Worm (Caenorhabditis elegans) whole organism, L1 larva: ENCODE data around the gene dgat-2.

Experiments used
- C16A3.4 ChIP-seq: fragments of 150-350 bp; optimal IDR thresholded peaks from 2 replicates; lab custom pipeline; 2014; ENCODE audit warnings: missing biosample characterization, missing genetic modification characterization
- C34B4.2 ChIP-seq: sonication (generic microtip); optimal IDR thresholded peaks from 2 replicates; lab custom pipeline; 2017; ENCODE audit warnings: mild to moderate bottlenecking, missing genetic modification characterization, missing compliant biosample characterization
- aly-2 ChIP-seq: fragments of 150-350 bp; optimal IDR thresholded peaks from 2 replicates; lab custom pipeline; 2014; ENCODE audit warnings: missing biosample characterization, missing genetic modification characterization
- blmp-1 ChIP-seq: fragments of 150-350 bp; optimal IDR thresholded peaks from 2 replicates; lab custom pipeline; 2014; ENCODE audit warnings: missing biosample characterization, missing genetic modification characterization
- ceh-8 ChIP-seq: fragments of 200-800 bp; sonication (Bioruptor generic); optimal IDR thresholded peaks from 2 replicates; lab custom pipeline; 2018; ENCODE audit warnings: mild to moderate bottlenecking, missing genetic modification characterization, moderate library complexity, missing compliant biosample characterization
- ceh-82 ChIP-seq, 3 experiments: fragments of 150-350 bp in 1 of 3; sonication (generic microtip) in 2 of 3; optimal IDR thresholded peaks; 2 replicates each; lab custom pipeline; 2014 to 2017; ENCODE audit warnings: missing biosample characterization in 3 of 3, missing genetic modification characterization in 3 of 3
- ces-1 ChIP-seq: fragments of 150-350 bp; optimal IDR thresholded peaks from 2 replicates; lab custom pipeline; 2014; ENCODE audit warnings: missing biosample characterization, missing genetic modification reagents, missing genetic modification characterization
- dpl-1 ChIP-seq, 3 experiments: fragments of 150-350 bp in 2 of 3; sonication (generic microtip) in 1 of 3; optimal IDR thresholded peaks; 2 replicates each; lab custom pipeline; 2014 to 2017; ENCODE audit warnings: missing biosample characterization in 3 of 3, missing genetic modification characterization in 3 of 3, missing genetic modification reagents in 3 of 3
- efl-1 ChIP-seq, 4 experiments: fragments of 150-350 bp; optimal IDR thresholded peaks in 3 of 4; peaks in 1 of 4; 1 replicate in 1 of 4; 2 replicates in 3 of 4; lab custom pipeline; 2014; ENCODE audit warnings: missing biosample characterization in 2 of 4, missing genetic modification characterization in 2 of 4, missing genetic modification reagents in 2 of 4
- egl-13 ChIP-seq: sonication (generic microtip); optimal IDR thresholded peaks from 2 replicates; lab custom pipeline; 2016; ENCODE audit warnings: missing genotype, missing genetic modification reagents, missing genetic modification characterization, missing compliant biosample characterization
- fkh-10 ChIP-seq: sonication (generic microtip); optimal IDR thresholded peaks from 2 replicates; lab custom pipeline; 2017; ENCODE audit warnings: missing biosample characterization, missing genetic modification reagents, missing genetic modification characterization
- grh-1 ChIP-seq: fragments of 200-800 bp; sonication (Bioruptor generic); IDR thresholded peaks from 2 replicates; pipeline ENCODE4 v1.3.6; 2022; ENCODE audit warnings: missing genetic modification reagents, missing genetic modification characterization, missing compliant biosample characterization
- hlh-4 ChIP-seq: sonication (generic microtip); optimal IDR thresholded peaks from 2 replicates; lab custom pipeline; 2016; ENCODE audit warnings: mild to moderate bottlenecking, missing genetic modification characterization, missing compliant biosample characterization
- hpl-2 ChIP-seq: fragments of 150-350 bp; optimal IDR thresholded peaks from 2 replicates; lab custom pipeline; 2014; ENCODE audit warnings: missing biosample characterization, missing genetic modification reagents, missing genetic modification characterization
- irx-1 ChIP-seq: sonication (generic microtip); optimal IDR thresholded peaks from 2 replicates; lab custom pipeline; 2016; ENCODE audit warnings: missing genetic modification characterization, missing compliant biosample characterization
- jun-1 ChIP-seq: fragments of 150-350 bp; optimal IDR thresholded peaks from 2 replicates; lab custom pipeline; 2014; ENCODE audit warnings: missing biosample characterization, missing genetic modification reagents, missing genetic modification characterization
- lin-15B ChIP-seq: fragments of 150-350 bp; sonication (generic microtip); optimal IDR thresholded peaks from 3 replicates; lab custom pipeline; 2014; ENCODE audit warnings: missing biosample characterization, missing genetic modification characterization
- lir-3 ChIP-seq: sonication (generic microtip); optimal IDR thresholded peaks from 2 replicates; lab custom pipeline; 2016; ENCODE audit warnings: mild to moderate bottlenecking, missing genetic modification characterization, moderate library complexity, missing compliant biosample characterization; ENCODE audit not compliant: poor library complexity
- mab-9 ChIP-seq: fragments of 200-800 bp; sonication (Bioruptor generic); IDR thresholded peaks from 2 replicates; pipeline ENCODE4 v1.3.6; 2022; ENCODE audit warnings: missing genetic modification reagents, missing genetic modification characterization, missing compliant biosample characterization
- mdl-1 ChIP-seq, 2 experiments: fragments of 150-350 bp; optimal IDR thresholded peaks; 2 replicates each; lab custom pipeline; 2014 to 2017; ENCODE audit warnings: missing biosample characterization in 2 of 2, missing genetic modification characterization in 2 of 2, inconsistent platforms in 1 of 2
- mef-2 ChIP-seq: fragments of 150-350 bp; optimal IDR thresholded peaks from 2 replicates; lab custom pipeline; 2014; ENCODE audit warnings: missing biosample characterization, missing genetic modification characterization
- mep-1 ChIP-seq: fragments of 150-350 bp; optimal IDR thresholded peaks from 2 replicates; lab custom pipeline; 2014; ENCODE audit warnings: missing biosample characterization, missing genetic modification characterization
- nhr-12 ChIP-seq: sonication (generic microtip); optimal IDR thresholded peaks from 2 replicates; lab custom pipeline; 2017; ENCODE audit warnings: missing biosample characterization, missing genetic modification characterization
- nhr-20 ChIP-seq: sonication (generic microtip); optimal IDR thresholded peaks from 2 replicates; lab custom pipeline; 2016; ENCODE audit warnings: mild to moderate bottlenecking, missing genetic modification characterization, missing compliant biosample characterization
- nhr-237 ChIP-seq: fragments of 150-350 bp; optimal IDR thresholded peaks from 2 replicates; lab custom pipeline; 2014; ENCODE audit warnings: missing biosample characterization, missing genetic modification characterization
- nhr-28 ChIP-seq: fragments of 150-350 bp; optimal IDR thresholded peaks from 2 replicates; lab custom pipeline; 2014; ENCODE audit warnings: missing biosample characterization, missing genetic modification characterization
- nhr-47 ChIP-seq: sonication (generic microtip); optimal IDR thresholded peaks from 2 replicates; lab custom pipeline; 2016; ENCODE audit warnings: mild to moderate bottlenecking, missing genetic modification characterization, moderate library complexity, missing compliant biosample characterization
- nhr-71 ChIP-seq: sonication (generic microtip); optimal IDR thresholded peaks from 2 replicates; lab custom pipeline; 2016; ENCODE audit warnings: mild to moderate bottlenecking, missing genetic modification characterization, moderate library complexity, missing compliant biosample characterization
- nhr-84 ChIP-seq: sonication (generic microtip); optimal IDR thresholded peaks from 2 replicates; lab custom pipeline; 2017; ENCODE audit warnings: missing biosample characterization, missing genetic modification characterization
- nhr-90 ChIP-seq: sonication (generic microtip); optimal IDR thresholded peaks from 2 replicates; lab custom pipeline; 2016; ENCODE audit warnings: mild to moderate bottlenecking, missing genetic modification characterization, missing compliant biosample characterization; ENCODE audit not compliant: poor library complexity
- pax-3 ChIP-seq: fragments of 200-800 bp; sonication (Bioruptor generic); optimal IDR thresholded peaks from 2 replicates; lab custom pipeline; 2018; ENCODE audit warnings: mild to moderate bottlenecking, missing genetic modification characterization, moderate library complexity, missing compliant biosample characterization
- pqm-1 ChIP-seq: sonication (generic microtip); optimal IDR thresholded peaks from 3 replicates; lab custom pipeline; 2017; ENCODE audit warnings: missing biosample characterization, missing genetic modification characterization
- skn-1 ChIP-seq: fragments of 150-350 bp; optimal IDR thresholded peaks from 2 replicates; lab custom pipeline; 2014; ENCODE audit warnings: missing biosample characterization, missing genetic modification characterization
- snpc-4 ChIP-seq: fragments of 150-350 bp; optimal IDR thresholded peaks from 2 replicates; lab custom pipeline; 2014; ENCODE audit warnings: missing biosample characterization, missing genetic modification characterization
- sox-4 ChIP-seq: sonication (generic microtip); optimal IDR thresholded peaks from 2 replicates; lab custom pipeline; 2016; ENCODE audit warnings: missing genetic modification characterization, missing compliant biosample characterization
- sptf-1 ChIP-seq: fragments of 150-350 bp; optimal IDR thresholded peaks from 2 replicates; lab custom pipeline; 2014; ENCODE audit warnings: missing biosample characterization, missing genetic modification characterization
- sup-37 ChIP-seq: fragments of 200-800 bp; sonication (Bioruptor generic); optimal IDR thresholded peaks from 2 replicates; lab custom pipeline; 2018; ENCODE audit warnings: mild to moderate bottlenecking, missing genetic modification characterization, missing compliant biosample characterization
- tbx-2 ChIP-seq: sonication (generic microtip); optimal IDR thresholded peaks from 2 replicates; lab custom pipeline; 2016; ENCODE audit warnings: missing genetic modification characterization, missing compliant biosample characterization
- unc-30 ChIP-seq: sonication (generic microtip); optimal IDR thresholded peaks from 2 replicates; lab custom pipeline; 2017; ENCODE audit warnings: missing biosample characterization, missing genetic modification characterization
- unc-62 ChIP-seq: fragments of 150-350 bp; optimal IDR thresholded peaks from 2 replicates; lab custom pipeline; 2014; ENCODE audit warnings: missing biosample characterization, missing genetic modification reagents, missing genetic modification characterization
- unc-98 ChIP-seq: fragments of 200-800 bp; sonication (Bioruptor generic); IDR thresholded peaks from 2 replicates; pipeline ENCODE4 v1.3.6; 2022; ENCODE audit warnings: missing genetic modification characterization, missing compliant biosample characterization
- vab-15 ChIP-seq: sonication (generic microtip); optimal IDR thresholded peaks from 2 replicates; lab custom pipeline; 2017; ENCODE audit warnings: missing genotype, mild to moderate bottlenecking, missing genetic modification characterization, missing compliant biosample characterization
- zag-1 ChIP-seq: fragments of 150-350 bp; optimal IDR thresholded peaks from 2 replicates; lab custom pipeline; 2014; ENCODE audit warnings: missing biosample characterization, missing genetic modification characterization
- zip-4 ChIP-seq: fragments of 200-800 bp; sonication (Bioruptor generic); optimal IDR thresholded peaks from 2 replicates; lab custom pipeline; 2018; ENCODE audit warnings: mild to moderate bottlenecking, missing genetic modification characterization, moderate library complexity, missing compliant biosample characterization

The dgat-2 gene

ce11 chrV:17673343-17673742, 13.2 kb downstream of the dgat-2 start, which contains the start of gene str-93 (continued):
- TF ChIP-seq skn-1 (tag; lab: Kevin White, UChicago): no peak
- no peak for TF ChIP-seq snpc-4 (tag; lab: Kevin White, UChicago)
- no peak for TF ChIP-seq vab-15

ce11 chrV:17676553-17676952, 16.4 kb downstream of the dgat-2 start, which contains the start of gene str-92:
TSS of gene str-92 (minus strand) at chrV:17676653.
- TF ChIP-seq skn-1 (tag; lab: Kevin White, UChicago) (no peak), blmp-1 (no peak), sptf-1 (tag; lab: Kevin White, UChicago) (no peak), ceh-8 (no peak), pax-3 (tag; lab: Kevin White, UChicago) (no peak), dpl-1 (GFP tag; optimal IDR thresholded peaks at IDR 0.05; lab: Kevin White, UChicago) (no peak), jun-1 (tag; lab: Kevin White, UChicago) (no peak), pqm-1 (no peak), sup-37 (GFP tag; lab: Kevin White, UChicago) (no peak), sox-4 (tag; lab: Kevin White, UChicago) (no peak), fkh-10 (GFP tag; lab: Kevin White, UChicago) (no peak), zag-1 (tag; lab: Kevin White, UChicago) (no peak), hpl-2 (no peak), tbx-2 (tag; lab: Kevin White, UChicago) (no peak), mep-1 (no peak), ceh-82 (tag; optimal IDR thresholded peaks at IDR 0.05; lab: Kevin White, UChicago) (no peak)
- TF ChIP-seq, all 84 proteins: peak for 0

ce11 chrV:17683290-17683689, 23.2 kb downstream of the dgat-2 start:
- no peak for TF ChIP-seq efl-1 (optimal IDR thresholded peaks at IDR 0.05; lab: Kevin White, UChicago)
- peak in 1 of 2 experiments; percentile 4 for TF ChIP-seq efl-1 (GFP tag; optimal IDR thresholded peaks at IDR 0.05 in 1 of 2; lab: Kevin White, UChicago)
- TF ChIP-seq unc-98 (GFP tag; lab: Robert Waterston, UW): no peak

DNA sequence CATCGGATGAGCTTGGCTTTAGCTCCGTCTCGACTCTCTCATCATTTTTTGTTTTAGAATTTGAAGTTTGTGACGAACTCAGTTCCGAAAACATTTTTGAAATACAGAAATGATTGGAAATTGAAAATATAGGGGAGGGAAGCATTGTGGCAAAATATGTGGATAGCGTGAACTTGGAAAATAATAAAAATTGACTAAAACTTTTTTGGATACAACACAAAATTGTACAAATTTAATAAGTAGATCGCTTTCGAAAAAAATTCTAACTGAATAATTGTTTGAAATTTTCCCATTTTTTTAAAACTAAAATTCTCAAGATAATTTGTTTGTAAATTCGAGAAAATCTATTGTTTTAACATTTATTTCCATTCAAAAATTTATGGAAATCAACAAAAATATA, 23.7 kb downstream of the dgat-2 start, which contains the start of gene F59A1.15:
Gene F59A1.15, minus strand, starts transcription at position 101 of the 400 bp plus-strand sequence.
- TF ChIP-seq unc-30 (tag; lab: Kevin White, UChicago): no peak
- no peak for TF ChIP-seq nhr-71 (tag; lab: Kevin White, UChicago)
- no peak for TF ChIP-seq lin-15B (tag; lab: Kevin White, UChicago)
- TF ChIP-seq nhr-90 (tag; lab: Kevin White, UChicago): no peak
- no peak for TF ChIP-seq lir-3 (tag; lab: Kevin White, UChicago)
- no peak for TF ChIP-seq egl-13 (tag; lab: Kevin White, UChicago)
- TF ChIP-seq unc-62: no peak
- no peak for TF ChIP-seq jun-1 (tag; lab: Kevin White, UChicago)
- no peak for TF ChIP-seq C34B4.2 (tag; lab: Kevin White, UChicago)
- no peak for TF ChIP-seq mef-2 (tag; lab: Kevin White, UChicago)
- no peak for TF ChIP-seq aly-2 (tag; lab: Kevin White, UChicago)
- TF ChIP-seq hlh-4 (tag; lab: Kevin White, UChicago): no peak
- no peak for TF ChIP-seq nhr-20 (tag; lab: Kevin White, UChicago)
- no peak for TF ChIP-seq snpc-4 (tag; lab: Kevin White, UChicago)
- no peak for TF ChIP-seq unc-98 (GFP tag; lab: Robert Waterston, UW)
- TF ChIP-seq ceh-82 (tag; optimal IDR thresholded peaks at IDR 0.05; lab: Kevin White, UChicago): no peak
- TF ChIP-seq nhr-237 (tag; lab: Kevin White, UChicago): no peak
- TF ChIP-seq sptf-1 (tag; lab: Kevin White, UChicago): no peak
- TF ChIP-seq irx-1: no peak

ce11 chrV:17684857-17685256, 24.8 kb downstream of the dgat-2 start, which contains the start of the genes F59A1.16 and F59A1.6:
TSS of gene F59A1.16 (minus strand) at chrV:17684957.
TSS of gene F59A1.6 (plus strand) at chrV:17685141.
- no peak for TF ChIP-seq C16A3.4 (tag; lab: Kevin White, UChicago)
- no peak for TF ChIP-seq nhr-84 (tag; lab: Kevin White, UChicago)
- no peak for TF ChIP-seq nhr-28
- TF ChIP-seq nhr-12: no peak
- TF ChIP-seq zip-4 (GFP tag; lab: Kevin White, UChicago): no peak
- TF ChIP-seq grh-1 (GFP tag; lab: Robert Waterston, UW): no peak
- no peak for TF ChIP-seq mef-2 (tag; lab: Kevin White, UChicago)
- no peak for TF ChIP-seq nhr-71 (tag; lab: Kevin White, UChicago)
- TF ChIP-seq mdl-1 (tag; optimal IDR thresholded peaks at IDR 0.05; lab: Kevin White, UChicago): no peak
- TF ChIP-seq dpl-1 (GFP tag; optimal IDR thresholded peaks at IDR 0.05; lab: Kevin White, UChicago): no peak
- TF ChIP-seq blmp-1: no peak
- TF ChIP-seq efl-1 (optimal IDR thresholded peaks at IDR 0.05; lab: Kevin White, UChicago): no peak
- no peak for TF ChIP-seq efl-1 (GFP tag; optimal IDR thresholded peaks at IDR 0.05 in 1 of 2; lab: Kevin White, UChicago)
- no peak for TF ChIP-seq unc-98 (GFP tag; lab: Robert Waterston, UW)
- no peak for TF ChIP-seq ces-1 (GFP tag; lab: Kevin White, UChicago)
- no peak for TF ChIP-seq vab-15
- TF ChIP-seq nhr-47 (tag; lab: Kevin White, UChicago): no peak
- TF ChIP-seq mab-9 (GFP tag; lab: Robert Waterston, UW): no peak
